Worm (Caenorhabditis elegans) whole organism, late embryonic: ENCODE results near the gene W02G9.3.

Experiments used
- K02D7.2 ChIP-seq: sonication (generic microtip); optimal IDR thresholded peaks from 2 replicates; lab custom pipeline; 2017; ENCODE audit warnings: mild to moderate bottlenecking, missing genetic modification characterization, missing compliant biosample characterization
- ceh-30 ChIP-seq: fragments of 150-350 bp; optimal IDR thresholded peaks from 2 replicates; lab custom pipeline; 2014; ENCODE audit warnings: missing biosample characterization, missing genetic modification characterization
- ceh-45 ChIP-seq: fragments of 200-800 bp; sonication (Bioruptor generic); IDR thresholded peaks from 2 replicates; pipeline ENCODE4 v1.3.6; 2022; ENCODE audit warnings: missing genetic modification reagents, missing genetic modification characterization, missing compliant biosample characterization
- elt-2 ChIP-seq: sonication (generic microtip); optimal IDR thresholded peaks from 2 replicates; lab custom pipeline; 2016; ENCODE audit warnings: missing genetic modification reagents, missing genetic modification characterization, missing compliant biosample characterization
- fax-1 ChIP-seq: sonication (generic microtip); optimal IDR thresholded peaks from 2 replicates; lab custom pipeline; 2016; ENCODE audit warnings: missing genotype, missing genetic modification characterization, missing compliant biosample characterization
- hlh-15 ChIP-seq: sonication (generic microtip); optimal IDR thresholded peaks from 2 replicates; lab custom pipeline; 2016; ENCODE audit warnings: missing genetic modification characterization, missing compliant biosample characterization
- hlh-6 ChIP-seq: sonication (generic microtip); optimal IDR thresholded peaks from 2 replicates; lab custom pipeline; 2016; ENCODE audit warnings: missing genotype, missing genetic modification characterization, missing compliant biosample characterization
- nhr-11 ChIP-seq: fragments of 150-350 bp; optimal IDR thresholded peaks from 2 replicates; lab custom pipeline; 2014; ENCODE audit warnings: missing biosample characterization, missing genetic modification characterization
- syd-9 ChIP-seq: sonication (generic microtip); optimal IDR thresholded peaks from 2 replicates; lab custom pipeline; 2016; ENCODE audit warnings: mild to moderate bottlenecking, missing genetic modification characterization, moderate library complexity, missing compliant biosample characterization
- tbx-2 ChIP-seq: sonication (generic microtip); optimal IDR thresholded peaks from 2 replicates; lab custom pipeline; 2016; ENCODE audit warnings: missing genetic modification characterization, missing compliant biosample characterization
- zip-5 ChIP-seq: sonication (generic microtip); optimal IDR thresholded peaks from 2 replicates; lab custom pipeline; 2016; ENCODE audit warnings: missing genetic modification characterization, missing compliant biosample characterization

- TF ChIP-seq hlh-6 (tag; lab: Kevin White, UChicago) (no peak), K02D7.2 (tag; lab: Kevin White, UChicago) (no peak), nhr-11 (tag; lab: Kevin White, UChicago) (no peak), fax-1 (tag; lab: Kevin White, UChicago) (no peak), tbx-2 (no peak), syd-9 (no peak), elt-2 (no peak), hlh-15 (tag; lab: Kevin White, UChicago) (no peak), ceh-45 (GFP tag; lab: Robert Waterston, UW) (no peak), ceh-30 (tag; lab: Kevin White, UChicago) (no peak), zip-5 (no peak)
Observed at ce11 chrV:2695935-2696334, 23.1 kb downstream of the W02G9.3 start, which contains the start of gene Y45G12B.3.
